Worm (Caenorhabditis elegans) whole organism, L2 larva: ENCODE measurements around the gene klp-12.

Experiments used
- C34F6.9 ChIP-seq: fragments of 150-350 bp; optimal IDR thresholded peaks from 2 replicates; lab custom pipeline; 2014; ENCODE audit warnings: missing biosample characterization, missing genetic modification characterization
- F13H6.1 ChIP-seq: sonication (generic microtip); optimal IDR thresholded peaks from 2 replicates; lab custom pipeline; 2016; ENCODE audit warnings: missing genetic modification characterization, missing compliant biosample characterization
- R02D3.7 ChIP-seq: fragments of 150-350 bp; optimal IDR thresholded peaks from 2 replicates; lab custom pipeline; 2014; ENCODE audit warnings: missing biosample characterization, missing genetic modification characterization
- Y55F3AM.14 ChIP-seq: fragments of 200-800 bp; sonication (Bioruptor generic); optimal IDR thresholded peaks from 2 replicates; lab custom pipeline; 2018; ENCODE audit warnings: mild to moderate bottlenecking, missing genetic modification characterization, missing compliant biosample characterization
- ZK546.5 ChIP-seq: sonication (generic microtip); optimal IDR thresholded peaks from 2 replicates; lab custom pipeline; 2017; ENCODE audit warnings: missing biosample characterization, missing genetic modification characterization
- alr-1 ChIP-seq: fragments of 150-350 bp; optimal IDR thresholded peaks from 2 replicates; lab custom pipeline; 2014; ENCODE audit warnings: missing biosample characterization, missing genetic modification characterization
- aly-2 ChIP-seq: fragments of 150-350 bp; optimal IDR thresholded peaks from 2 replicates; lab custom pipeline; 2014; ENCODE audit warnings: missing biosample characterization, missing genetic modification characterization
- ama-1 ChIP-seq: fragments of 150-350 bp; optimal IDR thresholded peaks from 2 replicates; lab custom pipeline; 2018; ENCODE audit warnings: inconsistent platforms
- blmp-1 ChIP-seq: sonication (generic microtip); optimal IDR thresholded peaks from 2 replicates; lab custom pipeline; 2017; ENCODE audit warnings: missing genetic modification characterization, mild to moderate bottlenecking, missing compliant biosample characterization, antibody characterized with exemption, moderate library complexity; ENCODE audit not compliant: insufficient read depth
- ceh-16 ChIP-seq: fragments of 150-350 bp; optimal IDR thresholded peaks from 2 replicates; lab custom pipeline; 2014; ENCODE audit warnings: missing biosample characterization, missing genetic modification characterization
- ceh-82 ChIP-seq: fragments of 150-350 bp; optimal IDR thresholded peaks from 2 replicates; lab custom pipeline; 2014; ENCODE audit warnings: missing biosample characterization, missing genetic modification characterization
- crh-2 ChIP-seq: sonication (generic microtip); optimal IDR thresholded peaks from 2 replicates; lab custom pipeline; 2017; ENCODE audit warnings: missing biosample characterization, missing genetic modification characterization
- dmd-4 ChIP-seq: sonication (generic microtip); optimal IDR thresholded peaks from 2 replicates; lab custom pipeline; 2017; ENCODE audit warnings: missing biosample characterization, missing genetic modification characterization
- egl-27 ChIP-seq: sonication (generic microtip); optimal IDR thresholded peaks from 3 replicates; lab custom pipeline; 2017; ENCODE audit warnings: missing biosample characterization, missing genetic modification reagents, missing genetic modification characterization
- elt-1 ChIP-seq: fragments of 150-350 bp; optimal IDR thresholded peaks from 2 replicates; lab custom pipeline; 2014; ENCODE audit warnings: missing biosample characterization, missing genetic modification characterization
- elt-3 ChIP-seq: sonication (generic microtip); optimal IDR thresholded peaks from 2 replicates; lab custom pipeline; 2017; ENCODE audit warnings: missing biosample characterization, missing genetic modification characterization
- fos-1 ChIP-seq: fragments of 150-350 bp; optimal IDR thresholded peaks from 2 replicates; lab custom pipeline; 2014; ENCODE audit warnings: missing biosample characterization, missing genetic modification characterization
- gmeb-1 ChIP-seq: fragments of 150-350 bp; optimal IDR thresholded peaks from 2 replicates; lab custom pipeline; 2014; ENCODE audit warnings: missing biosample characterization, missing genetic modification characterization
- lin-11 ChIP-seq: fragments of 150-350 bp; sonication (generic microtip); optimal IDR thresholded peaks from 2 replicates; lab custom pipeline; 2014; ENCODE audit warnings: missing biosample characterization, missing genetic modification characterization, inconsistent platforms, mixed read lengths
- lin-13 ChIP-seq: fragments of 150-350 bp; optimal IDR thresholded peaks from 2 replicates; lab custom pipeline; 2014; ENCODE audit warnings: missing biosample characterization, missing genetic modification reagents, missing genetic modification characterization
- lin-39 ChIP-seq: fragments of 150-350 bp; optimal IDR thresholded peaks from 2 replicates; lab custom pipeline; 2014; ENCODE audit warnings: missing biosample characterization, missing genetic modification reagents, missing genetic modification characterization
- lsy-2 ChIP-seq, 2 experiments: fragments of 150-350 bp in 1 of 2; sonication (generic microtip) in 1 of 2; optimal IDR thresholded peaks; 2 replicates each; lab custom pipeline; 2014 to 2017; ENCODE audit warnings: missing biosample characterization in 2 of 2, missing genetic modification characterization in 2 of 2
- mab-5 ChIP-seq: fragments of 150-350 bp; optimal IDR thresholded peaks from 2 replicates; lab custom pipeline; 2014; ENCODE audit warnings: missing biosample characterization, missing genetic modification characterization
- mbf-1 ChIP-seq: sonication (generic microtip); optimal IDR thresholded peaks from 2 replicates; lab custom pipeline; 2017; ENCODE audit warnings: missing biosample characterization, missing genetic modification characterization
- mdl-1 ChIP-seq, 2 experiments: fragments of 150-350 bp in 1 of 2; sonication (generic microtip) in 1 of 2; optimal IDR thresholded peaks; 2 replicates each; lab custom pipeline; 2017; ENCODE audit warnings: missing biosample characterization in 2 of 2, missing genetic modification characterization in 2 of 2
- nhr-10 ChIP-seq: sonication (generic microtip); optimal IDR thresholded peaks from 2 replicates; lab custom pipeline; 2017; ENCODE audit warnings: missing biosample characterization, missing genetic modification characterization
- nhr-11 ChIP-seq: fragments of 150-350 bp; optimal IDR thresholded peaks from 2 replicates; lab custom pipeline; 2014; ENCODE audit warnings: missing biosample characterization, missing genetic modification characterization
- nhr-12 ChIP-seq: fragments of 150-350 bp; optimal IDR thresholded peaks from 2 replicates; lab custom pipeline; 2014; ENCODE audit warnings: missing biosample characterization, missing genetic modification characterization
- nhr-129 ChIP-seq: fragments of 150-350 bp; optimal IDR thresholded peaks from 2 replicates; lab custom pipeline; 2014; ENCODE audit warnings: missing biosample characterization, missing genetic modification characterization
- nhr-21 ChIP-seq: fragments of 150-350 bp; optimal IDR thresholded peaks from 2 replicates; lab custom pipeline; 2014; ENCODE audit warnings: missing biosample characterization, missing genetic modification characterization
- nhr-23 ChIP-seq: fragments of 150-350 bp; optimal IDR thresholded peaks from 2 replicates; lab custom pipeline; 2014; ENCODE audit warnings: missing biosample characterization, missing genetic modification reagents, missing genetic modification characterization
- nhr-237 ChIP-seq: fragments of 150-350 bp; optimal IDR thresholded peaks from 2 replicates; lab custom pipeline; 2014; ENCODE audit warnings: missing biosample characterization, missing genetic modification characterization
- nhr-25 ChIP-seq: fragments of 150-350 bp; sonication (generic microtip); optimal IDR thresholded peaks from 3 replicates; lab custom pipeline; 2014; ENCODE audit warnings: missing biosample characterization, missing genetic modification characterization
- nhr-6 ChIP-seq: fragments of 150-350 bp; optimal IDR thresholded peaks from 2 replicates; lab custom pipeline; 2014; ENCODE audit warnings: missing biosample characterization, missing genetic modification characterization
- nhr-77 ChIP-seq: fragments of 150-350 bp; optimal IDR thresholded peaks from 2 replicates; lab custom pipeline; 2014; ENCODE audit warnings: missing biosample characterization, missing genetic modification characterization
- peb-1 ChIP-seq: fragments of 150-350 bp; optimal IDR thresholded peaks from 2 replicates; lab custom pipeline; 2014; ENCODE audit warnings: missing biosample characterization, missing genetic modification characterization
- sem-4 ChIP-seq: fragments of 150-350 bp; optimal IDR thresholded peaks from 2 replicates; lab custom pipeline; 2014; ENCODE audit warnings: missing biosample characterization, missing genetic modification reagents, missing genetic modification characterization
- skn-1 ChIP-seq: sonication (generic microtip); optimal IDR thresholded peaks from 2 replicates; lab custom pipeline; 2017; ENCODE audit warnings: missing biosample characterization, missing genetic modification characterization
- sma-3 ChIP-seq: sonication (generic microtip); optimal IDR thresholded peaks from 2 replicates; lab custom pipeline; 2016; ENCODE audit warnings: missing genetic modification reagents, missing genetic modification characterization, missing compliant biosample characterization
- sma-9 ChIP-seq, 2 experiments: fragments of 150-350 bp in 1 of 2; sonication (generic microtip) in 1 of 2; optimal IDR thresholded peaks; 2 replicates each; lab custom pipeline; 2014 to 2016; ENCODE audit warnings: missing genetic modification characterization in 2 of 2, mild to moderate bottlenecking in 1 of 2, missing biosample characterization in 1 of 2, missing compliant biosample characterization in 1 of 2, missing genetic modification reagents in 1 of 2, moderate library complexity in 1 of 2
- snpc-4 ChIP-seq: fragments of 150-350 bp; optimal IDR thresholded peaks from 2 replicates; lab custom pipeline; 2014; ENCODE audit warnings: missing biosample characterization, missing genetic modification characterization
- unc-39 ChIP-seq: fragments of 150-350 bp; optimal IDR thresholded peaks from 2 replicates; lab custom pipeline; 2014; ENCODE audit warnings: missing biosample characterization, missing genetic modification characterization
- unc-55 ChIP-seq: fragments of 150-350 bp; sonication (generic microtip); optimal IDR thresholded peaks from 3 replicates; lab custom pipeline; 2014; ENCODE audit warnings: missing biosample characterization, missing genetic modification reagents, missing genetic modification characterization
- unc-62 ChIP-seq: fragments of 150-350 bp; optimal IDR thresholded peaks from 2 replicates; lab custom pipeline; 2014; ENCODE audit warnings: missing biosample characterization, missing genetic modification reagents, missing genetic modification characterization
- zag-1 ChIP-seq: fragments of 150-350 bp; optimal IDR thresholded peaks from 2 replicates; lab custom pipeline; 2014; ENCODE audit warnings: missing biosample characterization, missing genetic modification characterization
- ztf-1 ChIP-seq: fragments of 200-800 bp; sonication (Bioruptor generic); conservative IDR thresholded peaks from 2 replicates; pipeline ENCODE4 v1.3.6; 2022; ENCODE audit warnings: missing genetic modification characterization, missing compliant biosample characterization
- ztf-11 ChIP-seq: sonication (generic microtip); optimal IDR thresholded peaks from 2 replicates; lab custom pipeline; 2017; ENCODE audit warnings: missing biosample characterization, missing genetic modification characterization
- ztf-4 ChIP-seq: fragments of 150-350 bp; optimal IDR thresholded peaks from 2 replicates; lab custom pipeline; 2014; ENCODE audit warnings: missing biosample characterization, missing genetic modification characterization

klp-12 gene

DNA sequence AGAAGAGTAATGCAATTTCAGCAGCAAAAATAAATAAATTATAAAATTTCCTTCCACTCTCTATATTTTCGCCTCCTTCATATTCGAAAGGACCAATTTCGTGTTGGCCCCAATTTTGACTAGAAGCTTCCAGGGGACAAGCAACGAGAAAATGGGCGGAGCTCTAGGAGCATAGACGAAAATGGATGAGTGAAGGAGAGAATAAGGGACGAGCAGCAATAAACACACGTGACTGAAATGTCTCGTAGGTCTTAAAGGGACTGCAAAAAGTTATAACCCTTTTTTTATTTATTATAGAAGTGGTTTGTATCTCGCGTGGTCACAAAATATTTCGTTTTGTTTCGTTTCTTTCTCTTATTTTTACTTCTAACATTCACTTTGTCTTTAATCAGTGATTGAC is 9.9 kb downstream of the klp-12 start:
- TF ChIP-seq unc-55 (GFP tag; lab: Kevin White, UChicago) (peak; percentile 44), ceh-16 (tag; lab: Kevin White, UChicago) (no peak), nhr-21 (tag; lab: Kevin White, UChicago) (no peak), gmeb-1 (no peak), ztf-1 (no peak), lin-39 (tag; lab: Kevin White, UChicago) (no peak), ztf-4 (tag; lab: Kevin White, UChicago) (peak; percentile 11), nhr-10 (no peak), elt-3 (tag; lab: Kevin White, UChicago) (no peak), blmp-1 (tag; lab: Kevin White, UChicago) (no peak), ceh-82 (tag; lab: Kevin White, UChicago) (no peak), sma-3 (no peak), fos-1 (tag; lab: Kevin White, UChicago) (no peak), F13H6.1 (tag; lab: Kevin White, UChicago) (no peak), lin-13 (GFP tag; lab: Kevin White, UChicago) (no peak), egl-27 (tag; lab: Kevin White, UChicago) (no peak), sem-4 (tag; lab: Kevin White, UChicago) (no peak), elt-1 (tag; lab: Kevin White, UChicago) (no peak), mdl-1 (tag; optimal IDR thresholded peaks at IDR 0.05; lab: Kevin White, UChicago) (peak in 1 of 2 experiments; percentile 57), zag-1 (tag; lab: Kevin White, UChicago) (peak; percentile 51), alr-1 (tag; lab: Kevin White, UChicago) (no peak), unc-39 (no peak), peb-1 (tag; lab: Kevin White, UChicago) (no peak), Y55F3AM.14 (GFP tag; lab: Kevin White, UChicago) (no peak), skn-1 (no peak), nhr-11 (no peak), nhr-23 (no peak), nhr-129 (tag; lab: Kevin White, UChicago) (peak; percentile 2), snpc-4 (tag; lab: Kevin White, UChicago) (no peak), crh-2 (tag; lab: Kevin White, UChicago) (peak; percentile 34), dmd-4 (no peak), unc-62 (GFP tag; lab: Kevin White, UChicago) (no peak), R02D3.7 (tag; lab: Kevin White, UChicago) (no peak), nhr-77 (tag; lab: Kevin White, UChicago) (no peak), nhr-6 (tag; lab: Kevin White, UChicago) (no peak), lsy-2 (tag; optimal IDR thresholded peaks at IDR 0.05; lab: Kevin White, UChicago) (peak in 1 of 2 experiments; percentile 49), C34F6.9 (tag; lab: Kevin White, UChicago) (peak; percentile 55), aly-2 (no peak), ZK546.5 (tag; lab: Kevin White, UChicago) (no peak), nhr-25 (tag; lab: Kevin White, UChicago) (no peak), ama-1 (no peak), lin-11 (tag; lab: Kevin White, UChicago) (no peak), sma-9 (GFP tag; optimal IDR thresholded peaks at IDR 0.05; lab: Kevin White, UChicago) (peak; percentile 13), sma-9 (tag; optimal IDR thresholded peaks at IDR 0.05; lab: Kevin White, UChicago) (no peak), ztf-11 (no peak), nhr-12 (tag; lab: Kevin White, UChicago) (no peak), mbf-1 (no peak), nhr-237 (tag; lab: Kevin White, UChicago) (no peak), mab-5 (tag; lab: Kevin White, UChicago) (peak; percentile 61)
